Worm (Caenorhabditis elegans): ENCODE measurements around the gene F49H12.3.

DNA sequence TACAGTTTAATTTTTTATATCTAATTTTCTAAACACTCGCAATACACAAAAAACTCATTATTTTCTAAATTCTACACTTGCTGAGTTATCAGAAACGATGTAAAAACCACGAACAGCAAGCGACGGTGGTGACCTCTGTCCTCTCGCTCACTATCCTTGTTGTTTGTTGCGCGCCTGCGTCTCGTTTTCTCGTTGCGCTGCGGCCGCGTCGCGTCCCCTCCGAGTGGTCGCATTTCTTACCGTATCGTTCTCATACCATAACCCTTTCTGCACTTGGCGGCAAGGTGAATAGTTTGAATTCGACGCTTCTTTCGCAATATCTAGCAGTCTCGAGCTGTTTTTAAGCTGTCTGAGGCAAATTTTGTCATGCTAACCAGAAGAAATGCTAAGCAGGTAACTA is 5.3 kb downstream of the F49H12.3 start, which contains the start of gene lsy-2:
- TF ChIP-seq mep-1 (tag; optimal IDR thresholded peaks at IDR 0.05) (peak; percentile 61), lsy-2 (tag; optimal IDR thresholded peaks at IDR 0.05) (peak; percentile 98), ces-1 (GFP tag; optimal IDR thresholded peaks at IDR 0.05) (no peak), elt-1 (tag; optimal IDR thresholded peaks at IDR 0.05; ENCODE audit: borderline replicate concordance, insufficient read depth) (no peak), mls-2 (tag; optimal IDR thresholded peaks at IDR 0.05) (no peak), nhr-2 (tag; optimal IDR thresholded peaks at IDR 0.05) (no peak), ztf-11 (tag; optimal IDR thresholded peaks at IDR 0.05) (no peak), snpc-4 (tag; optimal IDR thresholded peaks at IDR 0.05) (no peak), tbx-8 (GFP tag; optimal IDR thresholded peaks at IDR 0.05) (no peak), sptf-1 (tag; optimal IDR thresholded peaks at IDR 0.05) (peak; percentile 33), pha-4 (tag; optimal IDR thresholded peaks at IDR 0.05) (peak; percentile 47)

All from whole organism, mixed stage, embryonic.